Worm (Caenorhabditis elegans) whole organism, L2 larva: Measurements from ENCODE around the gene F36D4.4.

Source experiments
- blmp-1 ChIP-seq: sonication (generic microtip); optimal IDR thresholded peaks from 2 replicates; lab custom pipeline; 2017; ENCODE audit warnings: missing genetic modification characterization, mild to moderate bottlenecking, missing compliant biosample characterization, antibody characterized with exemption, moderate library complexity; ENCODE audit not compliant: insufficient read depth
- dmd-4 ChIP-seq: sonication (generic microtip); optimal IDR thresholded peaks from 2 replicates; lab custom pipeline; 2017; ENCODE audit warnings: missing biosample characterization, missing genetic modification characterization
- elt-1 ChIP-seq: fragments of 150-350 bp; optimal IDR thresholded peaks from 2 replicates; lab custom pipeline; 2014; ENCODE audit warnings: missing biosample characterization, missing genetic modification characterization
- lin-13 ChIP-seq: fragments of 150-350 bp; optimal IDR thresholded peaks from 2 replicates; lab custom pipeline; 2014; ENCODE audit warnings: missing biosample characterization, missing genetic modification reagents, missing genetic modification characterization
- nhr-23 ChIP-seq: fragments of 150-350 bp; optimal IDR thresholded peaks from 2 replicates; lab custom pipeline; 2014; ENCODE audit warnings: missing biosample characterization, missing genetic modification reagents, missing genetic modification characterization
- nhr-237 ChIP-seq: fragments of 150-350 bp; optimal IDR thresholded peaks from 2 replicates; lab custom pipeline; 2014; ENCODE audit warnings: missing biosample characterization, missing genetic modification characterization
- unc-62 ChIP-seq: fragments of 150-350 bp; optimal IDR thresholded peaks from 2 replicates; lab custom pipeline; 2014; ENCODE audit warnings: missing biosample characterization, missing genetic modification reagents, missing genetic modification characterization
- ztf-4 ChIP-seq: fragments of 150-350 bp; optimal IDR thresholded peaks from 2 replicates; lab custom pipeline; 2014; ENCODE audit warnings: missing biosample characterization, missing genetic modification characterization

DNA sequence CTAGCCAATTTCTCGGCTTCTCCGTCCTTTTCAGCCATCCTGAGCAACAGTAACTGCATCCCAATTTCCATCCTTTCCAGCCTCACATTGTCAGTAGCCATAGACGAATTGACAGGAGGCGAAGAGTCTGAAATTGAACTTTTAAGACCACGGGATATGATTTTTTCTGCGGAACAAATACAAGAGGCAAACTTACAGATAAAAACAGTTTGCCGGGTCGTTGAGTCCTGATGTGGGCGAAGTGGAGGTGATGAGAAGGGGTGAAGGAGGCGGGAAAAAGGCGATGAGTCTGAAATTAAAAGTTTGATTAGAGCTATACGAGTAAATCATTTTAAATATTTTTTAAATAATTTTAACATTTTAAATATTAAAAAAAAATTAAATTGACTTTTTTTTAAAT lies 12.7 kb upstream of the F36D4.4 start, which contains the start of gene F36D4.6:
- no peak for TF ChIP-seq unc-62 (GFP tag; lab: Kevin White, UChicago)
- TF ChIP-seq dmd-4, result no peak
- no peak for TF ChIP-seq elt-1 (tag; lab: Kevin White, UChicago)
- TF ChIP-seq ztf-4, result no peak
- no peak for TF ChIP-seq nhr-237 (tag; lab: Kevin White, UChicago)
- no peak for TF ChIP-seq nhr-23 (tag; lab: Kevin White, UChicago)
- no peak for TF ChIP-seq lin-13 (GFP tag; lab: Kevin White, UChicago)
- no peak for TF ChIP-seq blmp-1
